Worm (Caenorhabditis elegans) whole organism, young adult: Measurements from ENCODE around the gene F58H7.1.
A peak's percentile ranks its signal among the peaks of the same experiment; 100 is the strongest.

Source experiments
- C17E4.6 ChIP-seq: fragments of 200-800 bp; sonication (Bioruptor generic); IDR thresholded peaks from 2 replicates; pipeline ENCODE4 v1.3.6; 2022; ENCODE audit warnings: missing genetic modification reagents, missing genetic modification characterization, missing compliant biosample characterization
- D2030.7 ChIP-seq: fragments of 200-800 bp; sonication (Bioruptor generic); IDR thresholded peaks from 2 replicates; pipeline ENCODE4 v1.3.6; 2022; ENCODE audit warnings: missing genetic modification reagents, missing genetic modification characterization, missing compliant biosample characterization
- F39B2.1 ChIP-seq: fragments of 200-800 bp; sonication (Bioruptor generic); IDR thresholded peaks from 2 replicates; pipeline ENCODE4 v1.3.6; 2022; ENCODE audit warnings: missing genetic modification reagents, missing genetic modification characterization, missing compliant biosample characterization
- F57C9.4 ChIP-seq: sonication (generic microtip); optimal IDR thresholded peaks from 2 replicates; lab custom pipeline; 2017; ENCODE audit warnings: mild to moderate bottlenecking, missing genetic modification characterization, missing compliant biosample characterization
- K12H6.12 ChIP-seq: fragments of 200-800 bp; sonication (Bioruptor generic); optimal IDR thresholded peaks from 2 replicates; lab custom pipeline; 2018; ENCODE audit warnings: mild to moderate bottlenecking, missing genetic modification characterization, missing compliant biosample characterization
- Y53F4B.3 ChIP-seq: fragments of 200-800 bp; sonication (Bioruptor generic); IDR thresholded peaks from 2 replicates; pipeline ENCODE4 v1.3.6; 2022; ENCODE audit warnings: missing genetic modification reagents, missing genetic modification characterization, missing compliant biosample characterization
- Y53G8AR.9 ChIP-seq: fragments of 200-800 bp; sonication (Bioruptor generic); conservative IDR thresholded peaks from 2 replicates; pipeline ENCODE4 v1.3.6; 2022; ENCODE audit warnings: missing genetic modification reagents, missing genetic modification characterization, missing compliant biosample characterization
- Y56A3A.18 ChIP-seq: fragments of 200-800 bp; sonication (Bioruptor generic); IDR thresholded peaks from 2 replicates; pipeline ENCODE4 v1.3.6; 2022; ENCODE audit warnings: missing genetic modification reagents, missing genetic modification characterization, missing compliant biosample characterization
- Y67H2A.10 ChIP-seq: fragments of 200-800 bp; sonication (Bioruptor generic); conservative IDR thresholded peaks from 2 replicates; pipeline ENCODE4 v1.3.6; 2022; ENCODE audit warnings: missing genetic modification reagents, missing genetic modification characterization, missing compliant biosample characterization
- aptf-3 ChIP-seq: fragments of 200-800 bp; sonication (Bioruptor generic); IDR thresholded peaks from 2 replicates; pipeline ENCODE4 v1.3.6; 2022; ENCODE audit warnings: missing genetic modification characterization, missing compliant biosample characterization
- atf-7 ChIP-seq: sonication (generic microtip); optimal IDR thresholded peaks from 2 replicates; lab custom pipeline; 2017; ENCODE audit warnings: mild to moderate bottlenecking, missing genetic modification characterization, missing compliant biosample characterization
- attf-5 ChIP-seq: fragments of 200-800 bp; sonication (Bioruptor generic); optimal IDR thresholded peaks from 2 replicates; lab custom pipeline; 2018; ENCODE audit warnings: mild to moderate bottlenecking, missing genetic modification characterization, missing compliant biosample characterization
- bed-2 ChIP-seq: fragments of 200-800 bp; sonication (Bioruptor generic); IDR thresholded peaks from 2 replicates; pipeline ENCODE4 v1.3.6; 2022; ENCODE audit warnings: missing genetic modification reagents, missing genetic modification characterization, missing compliant biosample characterization
- ceh-40 ChIP-seq: fragments of 200-800 bp; sonication (Bioruptor generic); IDR thresholded peaks from 2 replicates; pipeline ENCODE4 v1.3.6; 2022; ENCODE audit warnings: missing genetic modification characterization, missing compliant biosample characterization
- egl-18 ChIP-seq: fragments of 200-800 bp; sonication (Bioruptor generic); IDR thresholded peaks from 2 replicates; pipeline ENCODE4 v1.3.6; 2022; ENCODE audit warnings: missing genetic modification reagents, missing genetic modification characterization, missing compliant biosample characterization
- hlh-26 ChIP-seq: fragments of 200-800 bp; sonication (Bioruptor generic); conservative IDR thresholded peaks from 2 replicates; pipeline ENCODE4 v1.3.6; 2022; ENCODE audit warnings: missing genetic modification reagents, missing genetic modification characterization, missing compliant biosample characterization
- hmg-1.2 ChIP-seq: fragments of 200-800 bp; sonication (Bioruptor generic); IDR thresholded peaks from 2 replicates; pipeline ENCODE4 v1.3.6; 2022; ENCODE audit warnings: missing genetic modification reagents, missing genetic modification characterization, missing compliant biosample characterization
- hmg-20 ChIP-seq: fragments of 200-800 bp; sonication (Bioruptor generic); IDR thresholded peaks from 2 replicates; pipeline ENCODE4 v1.3.6; 2022; ENCODE audit warnings: missing genetic modification reagents, missing genetic modification characterization, missing compliant biosample characterization
- lin-40 ChIP-seq: sonication (generic microtip); optimal IDR thresholded peaks from 2 replicates; lab custom pipeline; 2016; ENCODE audit warnings: missing genetic modification characterization, mild to moderate bottlenecking, missing compliant biosample characterization, missing genotype, missing genetic modification reagents
- lin-54 ChIP-seq: fragments of 200-800 bp; sonication (Bioruptor generic); optimal IDR thresholded peaks from 2 replicates; lab custom pipeline; 2018; ENCODE audit warnings: mild to moderate bottlenecking, missing genetic modification characterization, missing compliant biosample characterization
- lir-1 ChIP-seq: fragments of 200-800 bp; sonication (Bioruptor generic); conservative IDR thresholded peaks from 2 replicates; pipeline ENCODE4 v1.3.6; 2022; ENCODE audit warnings: missing genetic modification reagents, missing genetic modification characterization, missing compliant biosample characterization
- madf-8 ChIP-seq: fragments of 200-800 bp; sonication (Bioruptor generic); conservative IDR thresholded peaks from 2 replicates; pipeline ENCODE4 v1.3.6; 2022; ENCODE audit warnings: missing genetic modification reagents, missing genetic modification characterization, missing compliant biosample characterization
- mcd-1 ChIP-seq: fragments of 200-800 bp; sonication (Bioruptor generic); IDR thresholded peaks from 2 replicates; pipeline ENCODE4 v1.3.6; 2022; ENCODE audit warnings: missing genetic modification reagents, missing genetic modification characterization, missing compliant biosample characterization
- nfya-2 ChIP-seq: fragments of 200-800 bp; sonication (Bioruptor generic); IDR thresholded peaks from 2 replicates; pipeline ENCODE4 v1.3.6; 2022; ENCODE audit warnings: missing genetic modification reagents, missing genetic modification characterization, missing compliant biosample characterization
- nhr-80 ChIP-seq: sonication (generic microtip); optimal IDR thresholded peaks from 2 replicates; lab custom pipeline; 2016; ENCODE audit warnings: missing genetic modification characterization, missing compliant biosample characterization
- rcor-1 ChIP-seq: fragments of 200-800 bp; sonication (Bioruptor generic); IDR thresholded peaks from 2 replicates; pipeline ENCODE4 v1.3.6; 2022; ENCODE audit warnings: missing genetic modification reagents, missing genetic modification characterization, missing compliant biosample characterization
- sea-2 ChIP-seq: fragments of 200-800 bp; sonication (Bioruptor generic); IDR thresholded peaks from 2 replicates; pipeline ENCODE4 v1.3.6; 2022; ENCODE audit warnings: missing genetic modification characterization, missing compliant biosample characterization
- snpc-1.1 ChIP-seq: sonication (generic microtip); optimal IDR thresholded peaks from 2 replicates; lab custom pipeline; 2017; ENCODE audit warnings: missing genetic modification characterization, mild to moderate bottlenecking, missing compliant biosample characterization, antibody characterized with exemption, moderate library complexity, missing genotype, missing genetic modification reagents; ENCODE audit not compliant: insufficient read depth
- snpc-4 ChIP-seq, 5 experiments: fragments of 150-350 bp in 1 of 5; sonication (generic microtip) in 4 of 5; optimal IDR thresholded peaks; 2 replicates each; lab custom pipeline; 2014 to 2018; ENCODE audit warnings: missing genetic modification characterization in 5 of 5, missing biosample characterization in 3 of 5, antibody characterized with exemption in 2 of 5, mild to moderate bottlenecking in 2 of 5, missing compliant biosample characterization in 2 of 5, missing genotype in 2 of 5, moderate library complexity in 2 of 5, missing genetic modification reagents in 1 of 5
- ztf-22 ChIP-seq: fragments of 200-800 bp; sonication (Bioruptor generic); optimal IDR thresholded peaks from 2 replicates; lab custom pipeline; 2018; ENCODE audit warnings: mild to moderate bottlenecking, missing genetic modification characterization, moderate library complexity, missing compliant biosample characterization
- ztf-25 ChIP-seq: fragments of 200-800 bp; sonication (Bioruptor generic); IDR thresholded peaks from 2 replicates; pipeline ENCODE4 v1.3.6; 2022; ENCODE audit warnings: missing genetic modification reagents, missing genetic modification characterization, missing compliant biosample characterization
- ztf-28 ChIP-seq: fragments of 200-800 bp; sonication (Bioruptor generic); IDR thresholded peaks from 2 replicates; pipeline ENCODE4 v1.3.6; 2022; ENCODE audit warnings: missing genetic modification reagents, missing genetic modification characterization, missing compliant biosample characterization
- ztf-3 ChIP-seq: fragments of 200-800 bp; sonication (Bioruptor generic); optimal IDR thresholded peaks from 2 replicates; lab custom pipeline; 2018; ENCODE audit warnings: mild to moderate bottlenecking, missing genetic modification characterization, missing compliant biosample characterization
- ztf-6 ChIP-seq: fragments of 200-800 bp; sonication (Bioruptor generic); IDR thresholded peaks from 2 replicates; pipeline ENCODE4 v1.3.6; 2022; ENCODE audit warnings: missing genetic modification reagents, missing genetic modification characterization, missing compliant biosample characterization

Gene F58H7.1

DNA sequence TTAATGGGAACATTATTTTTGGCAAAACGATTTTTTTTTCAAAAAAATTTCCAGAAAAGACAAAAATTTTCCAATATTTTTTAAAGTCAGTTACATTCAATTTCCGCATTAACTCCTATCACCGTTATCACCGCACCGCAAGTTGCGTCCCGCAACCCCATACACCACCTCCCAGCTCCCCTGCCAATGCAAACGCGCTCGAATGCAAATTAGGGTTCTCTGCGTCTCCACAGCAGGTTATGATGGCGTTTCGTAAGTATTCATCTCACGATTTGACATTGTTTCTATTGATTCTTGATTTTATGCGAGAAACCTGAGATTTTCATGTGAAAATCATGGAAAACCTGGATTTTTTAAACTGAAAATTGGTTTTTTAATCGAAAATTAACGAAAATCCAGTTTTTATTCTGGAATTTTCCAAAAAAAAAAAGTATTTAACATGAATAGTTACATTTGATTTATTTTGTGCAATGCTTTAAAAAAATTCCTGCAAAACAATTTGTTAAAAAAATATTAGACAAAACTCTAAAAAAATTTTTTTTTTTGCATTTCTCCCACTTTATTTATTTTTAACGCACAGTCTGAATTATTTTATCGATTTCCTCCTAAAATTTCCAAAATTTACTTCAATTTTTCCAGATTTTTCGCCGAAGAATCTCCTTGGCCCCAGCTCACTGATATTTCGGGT is 50.8 kb downstream of the F58H7.1 start, which contains the start of gene mak-2 (continued):
- TF ChIP-seq hmg-20 (GFP tag; lab: Robert Waterston, UW), result no peak
- TF ChIP-seq ceh-40 (GFP tag; lab: Robert Waterston, UW), result no peak
- no peak for TF ChIP-seq egl-18 (GFP tag; lab: Robert Waterston, UW)
- TF ChIP-seq lir-1, result no peak
- no peak for TF ChIP-seq sea-2 (GFP tag; lab: Robert Waterston, UW)
- no peak for TF ChIP-seq F57C9.4
- no peak for TF ChIP-seq ztf-25
- peak; percentile 66; the same call in 1 of the 2 replicates for TF ChIP-seq hmg-1.2
- no peak for TF ChIP-seq atf-7 (tag; lab: Kevin White, UChicago)
- TF ChIP-seq lin-54 (GFP tag; lab: Kevin White, UChicago), result peak; percentile 41
- TF ChIP-seq attf-5 (GFP tag; lab: Kevin White, UChicago), result peak; percentile 88
- TF ChIP-seq rcor-1 (GFP tag; lab: Robert Waterston, UW), result no peak
- no peak for TF ChIP-seq Y67H2A.10 (GFP tag; lab: Robert Waterston, UW)
- TF ChIP-seq lin-40 (tag; lab: Kevin White, UChicago), result peak; percentile 8
- no peak for TF ChIP-seq snpc-4 (GFP tag; optimal IDR thresholded peaks at IDR 0.05; lab: Kevin White, UChicago)
- TF ChIP-seq snpc-4 (tag; optimal IDR thresholded peaks at IDR 0.05; lab: Kevin White, UChicago), result peak in 2 of 4 experiments; percentile 54 to 75
- no peak for TF ChIP-seq D2030.7
- TF ChIP-seq bed-2 (GFP tag; lab: Robert Waterston, UW), result no peak
- TF ChIP-seq snpc-1.1, result no peak
- TF ChIP-seq ztf-22 (GFP tag; lab: Kevin White, UChicago), result no peak
- no peak for TF ChIP-seq F39B2.1
- TF ChIP-seq Y53G8AR.9, result 0 out of 2 replicates have a peak, but pooled peaks have one; percentile 32
- TF ChIP-seq mcd-1 (GFP tag; lab: Robert Waterston, UW), result peak; percentile 95
- no peak for TF ChIP-seq K12H6.12 (tag; lab: Kevin White, UChicago)
- no peak for TF ChIP-seq hlh-26 (GFP tag; lab: Robert Waterston, UW)
- TF ChIP-seq ztf-6 (GFP tag; lab: Robert Waterston, UW), result no peak
- TF ChIP-seq ztf-3 (GFP tag; lab: Kevin White, UChicago), result no peak
- TF ChIP-seq ztf-28 (GFP tag; lab: Robert Waterston, UW), result no peak
- no peak for TF ChIP-seq aptf-3 (GFP tag; lab: Robert Waterston, UW)
- no peak for TF ChIP-seq madf-8
- TF ChIP-seq nfya-2 (GFP tag; lab: Robert Waterston, UW), result no peak
- TF ChIP-seq Y56A3A.18 (GFP tag; lab: Robert Waterston, UW), result no peak
- TF ChIP-seq nhr-80 (tag; lab: Kevin White, UChicago), result peak; percentile 80
- no peak for TF ChIP-seq C17E4.6 (GFP tag; lab: Robert Waterston, UW)
- TF ChIP-seq Y53F4B.3, result no peak
